Fruit fly (Drosophila melanogaster): Measurements from ENCODE around the gene CG34316.
A peak's percentile ranks its signal among the peaks of the same experiment; 100 is the strongest.

Gene CG34316

DNA sequence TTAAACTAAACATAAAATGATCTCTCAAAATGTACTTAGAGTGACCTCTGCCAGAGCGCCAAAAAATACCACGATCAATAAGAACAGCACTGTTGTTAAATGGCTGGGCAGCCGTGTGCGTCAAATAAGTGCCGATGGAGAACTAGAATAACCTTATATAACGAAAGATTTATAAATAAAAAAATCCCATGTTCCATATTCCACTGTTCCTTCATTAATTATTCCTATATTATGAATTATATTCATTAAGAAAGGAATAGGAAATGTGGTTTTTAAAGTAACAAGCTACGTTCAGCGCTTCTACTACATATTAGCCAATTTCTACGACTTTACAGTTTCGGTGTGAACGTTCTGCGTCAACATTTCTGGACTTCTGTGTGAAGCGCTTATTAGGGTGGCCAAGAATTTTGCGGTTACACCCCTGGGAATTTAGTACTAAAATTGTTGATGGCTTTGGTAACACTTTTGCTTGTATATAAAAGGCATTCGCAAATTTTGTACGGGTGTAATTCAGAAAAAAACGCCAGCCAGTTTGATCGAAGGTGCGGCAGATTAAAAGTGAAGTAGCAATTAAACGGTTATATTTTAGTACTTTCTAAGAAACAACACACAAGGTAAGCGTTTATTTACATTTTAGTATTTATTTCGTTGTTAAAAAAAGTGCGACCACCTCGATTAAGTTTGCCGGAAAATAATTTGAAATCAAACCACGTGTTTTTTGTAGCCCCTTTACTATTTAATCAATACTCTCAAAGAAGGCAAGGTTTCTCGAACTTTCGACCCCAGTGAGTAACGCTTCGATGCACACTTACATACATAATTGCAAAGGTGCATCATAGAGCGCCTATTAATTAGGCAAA, 12.0 kb downstream of the CG34316 start, which contains the start of the genes tefu and Hsc70-4 (continued):
- TF ChIP-seq CG1647 (GFP tag; optimal IDR thresholded peaks at IDR 0.05): peak; percentile 83
- TF ChIP-seq Antp (GFP tag; optimal IDR thresholded peaks at IDR 0.05): peak; percentile 69
- TF ChIP-seq Ets97D (GFP tag; optimal IDR thresholded peaks at IDR 0.05): peak; percentile 72
- TF ChIP-seq Rfx (GFP tag; IDR thresholded peaks at IDR 0.05): peak; percentile 88
- peak; percentile 81; the same call in 1 of the 2 replicates for TF ChIP-seq rib (GFP tag; IDR thresholded peaks at IDR 0.05)
- peak; percentile 25 for TF ChIP-seq CG12071 (GFP tag; optimal IDR thresholded peaks at IDR 0.05)
- peak; percentile 27; the same call in 1 of the 3 replicates for TF ChIP-seq CG11560 (tag; IDR thresholded peaks at IDR 0.05)
- TF ChIP-seq sens-2 (GFP tag; IDR thresholded peaks at IDR 0.05): no peak
- TF ChIP-seq CG3995 (GFP tag; optimal IDR thresholded peaks at IDR 0.05): peak; percentile 6
- peak; percentile 58 for TF ChIP-seq nerfin-1 (tag; optimal IDR thresholded peaks at IDR 0.05)
- peak; percentile 40 for TF ChIP-seq CG33557 (GFP tag; optimal IDR thresholded peaks at IDR 0.05)
- peak; percentile 64 for TF ChIP-seq HmgZ (tag; optimal IDR thresholded peaks at IDR 0.05)
- TF ChIP-seq chm (GFP tag; IDR thresholded peaks at IDR 0.05): no peak
- no peak for TF ChIP-seq CG6683 (GFP tag; optimal IDR thresholded peaks at IDR 0.05)
- TF ChIP-seq CG17186 (GFP tag; optimal IDR thresholded peaks at IDR 0.05): peak; percentile 89
- no peak for TF ChIP-seq Hmx (GFP tag; optimal IDR thresholded peaks at IDR 0.05)
- TF ChIP-seq ci (GFP tag; IDR thresholded peaks at IDR 0.05): peak; percentile 76; the same call in 2 of the 3 replicates
- TF ChIP-seq crc (GFP tag; optimal IDR thresholded peaks at IDR 0.05): peak; percentile 8
- peak; percentile 88 for TF ChIP-seq CG30403 (GFP tag; optimal IDR thresholded peaks at IDR 0.05)
- TF ChIP-seq cas (GFP tag; IDR thresholded peaks at IDR 0.05): no peak; the same call in 1 of the 2 replicates
- no peak for TF ChIP-seq CG10565 (GFP tag; optimal IDR thresholded peaks at IDR 0.05)
- TF ChIP-seq p53 (GFP tag; optimal IDR thresholded peaks at IDR 0.05): peak; percentile 1
- no peak for TF ChIP-seq CG11398 (GFP tag; optimal IDR thresholded peaks at IDR 0.05)
- peak; percentile 42; the same call in 1 of the 2 replicates for TF ChIP-seq Gsc (GFP tag; IDR thresholded peaks at IDR 0.05)
- TF ChIP-seq BtbVII (GFP tag; optimal IDR thresholded peaks at IDR 0.05): peak; percentile 11
- TF ChIP-seq CG8478 (optimal IDR thresholded peaks at IDR 0.05): no peak
- TF ChIP-seq HHEX (GFP tag; optimal IDR thresholded peaks at IDR 0.05): peak; percentile 52
- TF ChIP-seq Lpt (GFP tag; optimal IDR thresholded peaks at IDR 0.05): no peak
- no peak for TF ChIP-seq bsh (GFP tag; optimal IDR thresholded peaks at IDR 0.05)
- peak; percentile 53 for TF ChIP-seq Sry-δ (GFP tag; optimal IDR thresholded peaks at IDR 0.05)
- TF ChIP-seq jigr1 (GFP tag; IDR thresholded peaks at IDR 0.05): peak; percentile 69; the same call in 2 of the 3 replicates
- peak; percentile 60; the same call in 1 of the 2 replicates for TF ChIP-seq CG32767 (GFP tag; IDR thresholded peaks at IDR 0.05)
- TF ChIP-seq dysf (GFP tag; IDR thresholded peaks at IDR 0.05): peak; percentile 85
- peak; percentile 73 for TF ChIP-seq Atf6 (GFP tag; IDR thresholded peaks at IDR 0.05)
- TF ChIP-seq aop (GFP tag; IDR thresholded peaks at IDR 0.05): no peak
- peak; percentile 43 for TF ChIP-seq Ravus (GFP tag; IDR thresholded peaks at IDR 0.05)
- no peak for TF ChIP-seq en (GFP tag; optimal IDR thresholded peaks at IDR 0.05)
- no peak for TF ChIP-seq Kr (GFP tag; optimal IDR thresholded peaks at IDR 0.05)
- peak; percentile 70 for TF ChIP-seq E2f1 (GFP tag; IDR thresholded peaks at IDR 0.05)
- peak in 1 of 2 experiments; percentile 77 for TF ChIP-seq Hr78 (GFP tag; optimal IDR thresholded peaks at IDR 0.05)
- TF ChIP-seq CG7786 (GFP tag; optimal IDR thresholded peaks at IDR 0.05): peak; percentile 60
- peak; percentile 84 for TF ChIP-seq CG2120 (GFP tag; optimal IDR thresholded peaks at IDR 0.05)
- peak; percentile 94 for TF ChIP-seq Med (GFP tag)
- TF ChIP-seq kah (GFP tag; optimal IDR thresholded peaks at IDR 0.05): peak; percentile 45
- peak in 1 of 2 experiments; percentile 79 for TF ChIP-seq Dfd (GFP tag; optimal IDR thresholded peaks at IDR 0.05)
- TF ChIP-seq Dad (GFP tag; optimal IDR thresholded peaks at IDR 0.05): peak; percentile 68
- peak; percentile 50 for TF ChIP-seq tup (GFP tag; optimal IDR thresholded peaks at IDR 0.05)
- peak; percentile 80 for TF ChIP-seq CG34422 (GFP tag; IDR thresholded peaks at IDR 0.05)
- peak; percentile 73 for TF ChIP-seq CG7372 (GFP tag; IDR thresholded peaks at IDR 0.05)
- TF ChIP-seq caup (GFP tag; optimal IDR thresholded peaks at IDR 0.05; ENCODE audit: severe bottlenecking): peak; percentile 38

All from whole organism, embryonic.